Worm (Caenorhabditis elegans): Measurements from ENCODE around the gene nhr-14.

DNA sequence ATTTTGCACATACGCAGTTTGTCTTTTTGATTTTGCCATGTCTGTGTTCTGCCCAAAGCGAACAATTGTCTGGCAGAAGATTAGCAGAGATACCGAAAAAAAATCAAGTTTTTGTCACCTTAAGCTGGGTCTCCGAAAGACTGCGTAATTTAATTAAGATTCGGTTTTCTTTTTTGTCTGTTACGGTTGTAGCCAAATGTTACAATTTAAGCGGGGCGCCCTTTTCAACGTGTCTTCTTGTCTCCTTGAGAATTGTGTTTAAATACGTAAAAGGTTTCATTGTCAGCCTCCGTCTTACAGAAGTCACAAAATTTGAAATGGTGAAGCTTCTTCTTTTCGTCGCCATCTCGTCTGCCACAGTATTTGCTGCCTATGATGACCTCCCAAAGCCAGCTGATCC is 23.7 kb upstream of the nhr-14 start, which contains the start of gene grd-14:
- TF ChIP-seq him-1 (tag; optimal IDR thresholded peaks at IDR 0.05), result no peak
- TF ChIP-seq dao-5 (tag; optimal IDR thresholded peaks at IDR 0.05), result no peak
- no peak for TF ChIP-seq W03F9.2 (tag; optimal IDR thresholded peaks at IDR 0.05)

Measured in whole organism, L4/young adult.